Fruit fly (Drosophila melanogaster) whole organism, prepupa: ENCODE measurements around the gene Sam-S.

Source experiments
- Blimp-1 ChIP-seq: fragments of 200-800 bp; sonication (Bioruptor generic); optimal IDR thresholded peaks from 3 replicates; lab custom pipeline; 2017; ENCODE audit warnings: missing biosample characterization, missing genetic modification characterization, mild to moderate bottlenecking, moderate library complexity, missing genetic modification reagents
- CG1621 ChIP-seq: fragments of 200-800 bp; sonication (Bioruptor generic); optimal IDR thresholded peaks from 3 replicates; lab custom pipeline; 2018; ENCODE audit warnings: missing biosample characterization, mild to moderate bottlenecking, missing genetic modification characterization
- CG31627 ChIP-seq: fragments of 200-800 bp; sonication (Bioruptor generic); optimal IDR thresholded peaks from 3 replicates; lab custom pipeline; 2016; ENCODE audit warnings: missing biosample characterization, missing genetic modification characterization
- CG7368 ChIP-seq: fragments of 200-800 bp; sonication (Bioruptor generic); optimal IDR thresholded peaks from 3 replicates; lab custom pipeline; 2016; ENCODE audit warnings: missing biosample characterization, missing genetic modification characterization
- CG9139 ChIP-seq: fragments of 200-800 bp; sonication (Bioruptor generic); optimal IDR thresholded peaks from 3 replicates; lab custom pipeline; 2017; ENCODE audit warnings: missing biosample characterization, mild to moderate bottlenecking, missing genetic modification characterization
- Eip93F ChIP-seq: fragments of 200-800 bp; sonication (Bioruptor generic); optimal IDR thresholded peaks from 2 replicates; lab custom pipeline; 2016; ENCODE audit warnings: missing biosample characterization, mild to moderate bottlenecking, missing genetic modification characterization
- OdsH ChIP-seq: fragments of 200-800 bp; sonication (Bioruptor generic); optimal IDR thresholded peaks from 3 replicates; lab custom pipeline; 2016; ENCODE audit warnings: missing biosample characterization, missing genetic modification characterization
- Smox ChIP-seq: fragments of 200-800 bp; sonication (Bioruptor generic); optimal IDR thresholded peaks from 3 replicates; lab custom pipeline; 2016; ENCODE audit warnings: missing biosample characterization, missing genetic modification characterization
- eg ChIP-seq: fragments of 200-800 bp; sonication (Bioruptor generic); IDR thresholded peaks from 3 replicates; pipeline ENCODE4 v1.3.6; 2022; ENCODE audit warnings: missing biosample characterization, missing genetic modification characterization
- fkh ChIP-seq: fragments of 200-800 bp; sonication (Bioruptor generic); optimal IDR thresholded peaks from 3 replicates; lab custom pipeline; 2017; ENCODE audit warnings: missing biosample characterization, mild to moderate bottlenecking, missing genetic modification characterization, moderate library complexity
- svp ChIP-seq: fragments of 200-800 bp; sonication (Bioruptor generic); peaks from one replicate; lab custom pipeline; 2016; ENCODE audit warnings: missing biosample characterization, missing genetic modification characterization
- vri ChIP-seq: fragments of 200-800 bp; sonication (Bioruptor generic); optimal IDR thresholded peaks from 3 replicates; lab custom pipeline; 2016; ENCODE audit warnings: missing biosample characterization, mild to moderate bottlenecking, missing genetic modification characterization

DNA sequence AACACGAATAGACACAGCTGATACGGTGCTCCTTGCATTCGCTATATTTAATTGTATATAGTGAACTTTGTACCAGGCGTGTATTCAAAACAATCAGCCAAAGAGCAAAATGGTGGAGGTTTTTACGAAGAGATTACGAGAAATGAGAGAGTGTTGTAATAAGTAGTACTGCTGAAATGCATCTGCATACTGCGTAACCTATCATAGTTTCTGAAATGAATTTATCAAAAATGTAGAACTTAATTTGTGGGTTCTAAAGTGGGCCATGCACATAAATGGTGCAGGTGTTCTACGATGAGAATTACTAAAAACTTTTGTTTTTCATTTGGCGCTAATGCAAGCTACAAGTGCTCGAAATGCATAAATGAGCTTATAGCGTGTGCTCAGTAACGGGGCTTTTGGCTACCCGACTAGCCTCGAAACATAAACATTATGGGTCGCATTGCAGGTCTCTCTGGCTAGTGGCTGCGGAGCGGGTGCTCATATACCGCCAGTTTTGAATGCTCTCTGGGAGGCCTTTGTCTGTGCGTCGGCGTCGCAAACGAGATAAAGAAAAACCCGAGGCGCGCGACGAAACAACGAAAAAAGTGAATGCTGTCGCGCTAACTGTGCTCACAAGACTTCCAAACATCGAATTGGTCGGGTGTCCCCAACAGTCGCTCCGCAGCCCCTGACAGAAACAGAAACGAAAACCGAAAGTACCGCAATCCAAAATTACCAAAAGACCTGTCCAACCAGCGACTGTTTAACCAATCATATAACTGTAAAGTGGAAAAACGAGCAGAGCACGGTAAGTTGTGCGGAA, 25.0 kb downstream of the Sam-S start, which contains the start of gene Gs1:
- TF ChIP-seq CG9139 (GFP tag; lab: Kevin White, UChicago) (peak; percentile 50), CG31627 (no peak), vri (peak; percentile 60), OdsH (GFP tag; lab: Kevin White, UChicago) (peak; percentile 5), Eip93F (GFP tag; lab: Kevin White, UChicago) (no peak), svp (peak; percentile 75), fkh (GFP tag; lab: Kevin White, UChicago) (peak; percentile 48), Smox (no peak), CG1621 (tag; lab: Kevin White, UChicago) (peak; percentile 21), CG7368 (GFP tag; lab: Kevin White, UChicago) (no peak), Blimp-1 (GFP tag; lab: Kevin White, UChicago) (peak; percentile 62), eg (peak; percentile 70; the same call in 1 of the 3 replicates)
